Worm (Caenorhabditis elegans): Measurements from ENCODE around the gene stg-2.
A peak's percentile ranks its signal among the peaks of the same experiment; 100 is the strongest.

ce11 chrX:8638679-8639184 is 5.0 kb downstream of the stg-2 start:
- no peak; the same call in none of the 2 replicates for TF ChIP-seq T22C8.4 (GFP tag; IDR thresholded peaks at IDR 0.05)
- no peak for TF ChIP-seq ztf-29 (GFP tag; IDR thresholded peaks at IDR 0.05)
- peak; percentile 64 for TF ChIP-seq ref-1 (GFP tag; conservative IDR thresholded peaks at IDR 0.05)
- TF ChIP-seq med-1 (GFP tag; optimal IDR thresholded peaks at IDR 0.05; ENCODE audit: insufficient read depth): peak; percentile 43
- TF ChIP-seq ztf-23 (GFP tag; IDR thresholded peaks at IDR 0.05): no peak; the same call in 1 of the 2 replicates
- TF ChIP-seq flt-1 (GFP tag; IDR thresholded peaks at IDR 0.05): peak; percentile 91
- peak; percentile 69 for TF ChIP-seq klf-2 (GFP tag; conservative IDR thresholded peaks at IDR 0.05)
- peak; percentile 83 for TF ChIP-seq tab-1 (GFP tag; IDR thresholded peaks at IDR 0.05)
- no peak for TF ChIP-seq cog-1 (tag; optimal IDR thresholded peaks at IDR 0.05)

Measured in whole organism, midembryonic.